Fruit fly (Drosophila melanogaster) S2 (cell line): ENCODE results near the gene CG8236.

Source experiments
- CG8478 ChIP-seq: fragments of >200 bp; optimal IDR thresholded peaks from 2 replicates; lab custom pipeline; 2018
- CTCF ChIP-seq, 2 experiments: fragments of >200 bp; optimal IDR thresholded peaks; 2 replicates each; lab custom pipeline; 2018

dm6 chr3R:8740118-8740517 is 29.1 kb upstream of the CG8236 start:
- TF ChIP-seq CG8478 (lab: Kevin White, UChicago) = no peak
- TF ChIP-seq CTCF (optimal IDR thresholded peaks at IDR 0.05; lab: Kevin White, UChicago) = no peak
